Worm (Caenorhabditis elegans): ENCODE results near the gene zmp-6.
A peak's percentile ranks its signal among the peaks of the same experiment; 100 is the strongest.

Gene zmp-6

DNA sequence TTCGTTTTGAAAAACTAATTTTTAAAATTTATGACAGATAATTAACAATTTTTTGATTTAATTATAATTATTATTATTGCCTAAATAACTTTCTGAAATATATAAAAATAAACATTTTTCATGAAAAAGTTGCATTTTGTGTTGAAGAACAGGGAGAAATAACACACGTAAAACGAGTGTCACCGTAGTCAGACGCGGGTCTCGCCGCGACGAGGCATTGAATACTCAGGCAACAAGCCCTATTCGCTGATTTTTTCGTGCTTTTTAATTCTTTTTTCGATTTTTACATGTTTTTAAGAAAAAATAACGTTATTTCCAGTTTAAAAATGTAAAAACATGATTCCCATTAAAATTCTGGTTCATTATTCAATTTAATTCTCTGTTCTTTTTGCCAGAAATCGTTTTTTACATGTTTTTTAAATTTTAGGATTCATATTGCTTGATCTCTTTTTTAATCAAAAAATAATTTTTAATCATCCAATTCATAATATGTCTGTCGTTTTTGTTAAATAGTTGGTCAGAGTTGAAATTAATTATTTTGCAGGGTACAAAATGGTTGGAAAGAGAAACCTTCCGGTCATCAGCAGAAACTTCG, 39.6 kb downstream of the zmp-6 start, which contains the start of gene rpl-6 (continued):
- peak; percentile 2 for TF ChIP-seq ama-1 (optimal IDR thresholded peaks at IDR 0.05)
- TF ChIP-seq ama-1 (GFP tag; optimal IDR thresholded peaks at IDR 0.05) = peak in 1 of 2 experiments; percentile 29
- TF ChIP-seq F57C9.4 (tag; optimal IDR thresholded peaks at IDR 0.05) = no peak
- no peak for TF ChIP-seq chd-7 (tag; optimal IDR thresholded peaks at IDR 0.05)
- TF ChIP-seq ccch-3 (GFP tag; optimal IDR thresholded peaks at IDR 0.05) = no peak
- TF ChIP-seq dpl-1 (GFP tag; optimal IDR thresholded peaks at IDR 0.05) = peak; percentile 35
- peak; percentile 83 for TF ChIP-seq madf-6 (GFP tag; IDR thresholded peaks at IDR 0.05)
- TF ChIP-seq zfh-2 (GFP tag; conservative IDR thresholded peaks at IDR 0.05) = no peak
- TF ChIP-seq cebp-1 (GFP tag; IDR thresholded peaks at IDR 0.05) = no peak
- peak; percentile 72 for TF ChIP-seq cebp-1 (tag; optimal IDR thresholded peaks at IDR 0.05)
- TF ChIP-seq lag-1 (GFP tag; IDR thresholded peaks at IDR 0.05) = no peak
- no peak for TF ChIP-seq ceh-40 (GFP tag; IDR thresholded peaks at IDR 0.05)
- no peak for TF ChIP-seq nfya-2 (GFP tag; IDR thresholded peaks at IDR 0.05)
- TF ChIP-seq let-526 (GFP tag; IDR thresholded peaks at IDR 0.05) = no peak
- TF ChIP-seq tbp1 (GFP tag; optimal IDR thresholded peaks at IDR 0.05) = peak; percentile 57
- peak; percentile 84 for TF ChIP-seq Y53G8AR.9 (GFP tag; conservative IDR thresholded peaks at IDR 0.05)
- no peak for TF ChIP-seq ceh-79 (tag; optimal IDR thresholded peaks at IDR 0.05)
- no peak for TF ChIP-seq gei-17 (GFP tag; optimal IDR thresholded peaks at IDR 0.05)
- TF ChIP-seq mes-4 (tag; optimal IDR thresholded peaks at IDR 0.05) = no peak
- peak; percentile 84 for TF ChIP-seq madf-3 (GFP tag; IDR thresholded peaks at IDR 0.05)
- no peak for TF ChIP-seq F22D6.2 (tag; optimal IDR thresholded peaks at IDR 0.05)
- TF ChIP-seq let-607 (tag; optimal IDR thresholded peaks at IDR 0.05) = peak in 1 of 2 experiments; percentile 42
- TF ChIP-seq sdz-38 (tag; optimal IDR thresholded peaks at IDR 0.05) = no peak
- peak; percentile 55; the same call in 1 of the 2 replicates for TF ChIP-seq dox-1 (GFP tag; IDR thresholded peaks at IDR 0.05)
- peak; percentile 54 for TF ChIP-seq madf-8 (GFP tag; conservative IDR thresholded peaks at IDR 0.05)
- peak; percentile 47 for TF ChIP-seq F49E8.2 (tag; optimal IDR thresholded peaks at IDR 0.05; ENCODE audit: insufficient read depth)
- TF ChIP-seq nhr-179 (tag; optimal IDR thresholded peaks at IDR 0.05) = no peak
- peak; percentile 29; the same call in 1 of the 2 replicates for TF ChIP-seq ceh-100 (GFP tag; IDR thresholded peaks at IDR 0.05)
- peak; percentile 8 for TF ChIP-seq K12H6.12 (tag; optimal IDR thresholded peaks at IDR 0.05)
- no peak for TF ChIP-seq mxl-1 (tag; optimal IDR thresholded peaks at IDR 0.05)
- peak; percentile 37 for TF ChIP-seq snpc-1.1 (tag; optimal IDR thresholded peaks at IDR 0.05; ENCODE audit: insufficient read depth)
- TF ChIP-seq F39B2.1 (GFP tag; IDR thresholded peaks at IDR 0.05) = no peak
- no peak for TF ChIP-seq die-1 (tag; optimal IDR thresholded peaks at IDR 0.05)
- no peak for TF ChIP-seq athp-1 (tag; optimal IDR thresholded peaks at IDR 0.05)
- no peak for TF ChIP-seq somi-1 (GFP tag; optimal IDR thresholded peaks at IDR 0.05)
- no peak for TF ChIP-seq ztf-3 (GFP tag; optimal IDR thresholded peaks at IDR 0.05)
- TF ChIP-seq ztf-28 (GFP tag; IDR thresholded peaks at IDR 0.05) = 0 out of 2 replicates have a peak, but pooled peaks have one; percentile 62
- TF ChIP-seq lin-40 (tag; optimal IDR thresholded peaks at IDR 0.05) = peak; percentile 68
- peak; percentile 1 for TF ChIP-seq xnd-1 (tag; optimal IDR thresholded peaks at IDR 0.05)
- peak; percentile 59 for TF ChIP-seq Y67H2A.10 (GFP tag; conservative IDR thresholded peaks at IDR 0.05)
- no peak for TF ChIP-seq him-1 (tag; optimal IDR thresholded peaks at IDR 0.05)
- peak; percentile 82 for TF ChIP-seq ceh-27 (GFP tag; optimal IDR thresholded peaks at IDR 0.05)
- TF ChIP-seq attf-5 (GFP tag; optimal IDR thresholded peaks at IDR 0.05) = peak; percentile 64
- no peak for TF ChIP-seq unc-130 (GFP tag; optimal IDR thresholded peaks at IDR 0.05)
- peak; percentile 79 for TF ChIP-seq F23B12.7 (tag; optimal IDR thresholded peaks at IDR 0.05; ENCODE audit: insufficient read depth)
- TF ChIP-seq F33H1.4 (GFP tag; IDR thresholded peaks at IDR 0.05) = peak; percentile 98
- TF ChIP-seq attf-3 (GFP tag; conservative IDR thresholded peaks at IDR 0.05) = peak; percentile 74
- TF ChIP-seq T26A5.8 (tag; optimal IDR thresholded peaks at IDR 0.05) = no peak
- peak; percentile 80 for TF ChIP-seq pha-4 (tag; optimal IDR thresholded peaks at IDR 0.05)
